Worm (Caenorhabditis elegans) whole organism, early embryonic: Measurements from ENCODE around the gene K11D12.13.

ENCODE experiments used
- ama-1 ChIP-seq: fragments of 150-350 bp; optimal IDR thresholded peaks from 2 replicates; lab custom pipeline; 2014
- ceh-36 ChIP-seq: sonication (generic microtip); optimal IDR thresholded peaks from 2 replicates; lab custom pipeline; 2016; ENCODE audit warnings: missing genetic modification characterization, inconsistent platforms, missing compliant biosample characterization
- ets-7 ChIP-seq: sonication (generic microtip); optimal IDR thresholded peaks from 2 replicates; lab custom pipeline; 2016; ENCODE audit warnings: missing genotype, missing genetic modification characterization, missing compliant biosample characterization
- flt-1 ChIP-seq: fragments of 200-800 bp; sonication (Bioruptor generic); IDR thresholded peaks from 2 replicates; pipeline ENCODE4 v1.3.6; 2022; ENCODE audit warnings: missing genetic modification characterization, missing compliant biosample characterization
- hmbx-1 ChIP-seq: sonication (generic microtip); optimal IDR thresholded peaks from 2 replicates; lab custom pipeline; 2016; ENCODE audit warnings: mild to moderate bottlenecking, missing genetic modification characterization, missing compliant biosample characterization
- hmg-4 ChIP-seq: fragments of 200-800 bp; sonication (Bioruptor generic); optimal IDR thresholded peaks from 2 replicates; lab custom pipeline; 2018; ENCODE audit warnings: mild to moderate bottlenecking, missing genetic modification characterization, missing compliant biosample characterization
- pes-1 ChIP-seq: fragments of 200-800 bp; sonication (Bioruptor generic); IDR thresholded peaks from 2 replicates; pipeline ENCODE4 v1.3.6; 2022; ENCODE audit warnings: missing genetic modification reagents, missing genetic modification characterization, missing compliant biosample characterization
- tbx-37 ChIP-seq: fragments of 200-800 bp; sonication (Bioruptor generic); conservative IDR thresholded peaks from 2 replicates; pipeline ENCODE4 v1.3.6; 2022; ENCODE audit warnings: missing genetic modification reagents, missing genetic modification characterization, missing compliant biosample characterization

- no peak for TF ChIP-seq ets-7 (tag; lab: Kevin White, UChicago)
- no peak for TF ChIP-seq tbx-37 (GFP tag; lab: Robert Waterston, UW)
- TF ChIP-seq ama-1 (lab: Kevin White, UChicago): no peak
- no peak for TF ChIP-seq flt-1 (GFP tag; lab: Robert Waterston, UW)
- no peak for TF ChIP-seq hmbx-1 (tag; lab: Kevin White, UChicago)
- no peak for TF ChIP-seq hmg-4
- no peak for TF ChIP-seq ceh-36 (tag; lab: Kevin White, UChicago)
- no peak for TF ChIP-seq pes-1 (GFP tag; lab: Robert Waterston, UW)
These were observed 3.2 kb downstream of the K11D12.13 start, which contains the start of gene K11D12.7 for ce11 chrV:5036364-5036763.
